Fruit fly (Drosophila melanogaster): ENCODE data around the gene p38c.

p38c gene

DNA sequence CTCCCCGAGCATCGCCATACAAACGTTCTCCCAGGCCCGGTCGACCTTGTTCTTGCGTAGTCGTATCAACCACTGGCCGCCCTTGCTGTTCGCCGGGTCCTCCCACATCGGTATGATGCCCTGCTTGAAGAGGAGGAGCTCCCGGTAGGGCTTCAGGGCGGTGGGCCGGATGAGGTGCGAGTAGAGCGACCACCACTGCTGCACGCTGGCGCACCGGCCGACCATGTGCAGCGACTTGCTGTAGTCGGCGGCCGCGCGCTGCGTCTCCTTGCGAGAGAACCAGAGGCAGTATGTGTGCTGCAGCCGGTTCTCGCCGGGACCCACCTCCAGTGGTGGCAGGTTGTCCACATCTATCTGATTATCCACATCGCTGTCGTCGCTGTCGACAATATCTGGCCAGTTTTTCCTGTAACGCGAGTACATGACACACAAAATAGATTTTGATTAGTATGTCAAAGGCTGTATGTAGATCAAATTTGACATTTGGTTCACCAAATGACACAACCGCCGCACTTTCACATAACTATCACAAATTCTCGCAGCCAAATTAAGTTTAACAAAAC is 43.0 kb downstream of the p38c start, which contains the start of gene CG10694:
TSS of gene CG10694 (plus strand) at position 513 of the 563 bp plus-strand sequence.
- TF ChIP-seq rgr (GFP tag; optimal IDR thresholded peaks at IDR 0.05) (no peak), br (GFP tag; optimal IDR thresholded peaks at IDR 0.05) (no peak), jim (GFP tag; optimal IDR thresholded peaks at IDR 0.05) (no peak), foxo (GFP tag; optimal IDR thresholded peaks at IDR 0.05) (no peak), Hr78 (GFP tag; optimal IDR thresholded peaks at IDR 0.05) (no peak), Jra (GFP tag; optimal IDR thresholded peaks at IDR 0.05) (no peak), pan (optimal IDR thresholded peaks at IDR 0.05) (no peak), Vsx2 (GFP tag; optimal IDR thresholded peaks at IDR 0.05; ENCODE audit: partially characterized antibody) (no peak), N (GFP tag; optimal IDR thresholded peaks at IDR 0.05) (no peak), CG9705 (GFP tag; optimal IDR thresholded peaks at IDR 0.05) (no peak), psq (GFP tag; optimal IDR thresholded peaks at IDR 0.05) (no peak), HLH106 (tag; optimal IDR thresholded peaks at IDR 0.05) (no peak), h (GFP tag; optimal IDR thresholded peaks at IDR 0.05) (no peak), brk (GFP tag; optimal IDR thresholded peaks at IDR 0.05) (no peak)

DNA sequence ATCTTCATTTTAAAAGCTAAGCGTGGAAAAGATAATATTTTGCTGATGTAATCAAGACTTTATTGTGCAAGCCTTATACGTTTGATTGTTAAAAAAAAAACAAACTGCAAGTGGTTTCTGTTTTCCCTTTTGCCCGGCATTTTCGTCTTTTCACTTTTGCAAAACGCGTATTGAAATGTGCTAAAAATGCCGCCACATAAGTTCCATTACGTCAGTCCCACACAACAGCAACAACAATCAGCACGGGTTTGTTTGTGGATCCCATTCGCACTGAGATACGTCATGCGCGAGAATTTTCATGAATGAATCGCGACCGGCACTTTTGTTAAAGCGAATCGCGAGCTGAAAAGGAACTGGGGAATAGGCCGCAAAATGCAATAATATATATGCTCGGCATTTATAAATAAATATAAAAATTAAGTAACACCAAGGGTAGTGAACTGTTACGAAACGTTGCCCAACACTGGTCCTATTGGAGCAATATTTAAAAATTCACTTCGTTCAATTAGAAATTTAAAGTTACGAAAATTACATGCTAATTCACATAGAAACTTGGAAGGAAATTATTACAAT is 43.9 kb downstream of the p38c start:
- TF ChIP-seq brk (GFP tag; optimal IDR thresholded peaks at IDR 0.05), result peak; percentile 86
- no peak for TF ChIP-seq tai (GFP tag; optimal IDR thresholded peaks at IDR 0.05)
- TF ChIP-seq N (GFP tag; optimal IDR thresholded peaks at IDR 0.05), result no peak
- no peak for TF ChIP-seq Dfd (GFP tag; optimal IDR thresholded peaks at IDR 0.05)
- peak; percentile 44 for TF ChIP-seq HLH106 (tag; optimal IDR thresholded peaks at IDR 0.05)
- peak; percentile 7 to 77 for TF ChIP-seq foxo (GFP tag; optimal IDR thresholded peaks at IDR 0.05)
- TF ChIP-seq Hr78 (GFP tag; optimal IDR thresholded peaks at IDR 0.05), result no peak
- peak; percentile 43 for TF ChIP-seq sv (GFP tag; optimal IDR thresholded peaks at IDR 0.05)
- peak; percentile 9 for TF ChIP-seq dsf (GFP tag; optimal IDR thresholded peaks at IDR 0.05; ENCODE audit: borderline replicate concordance)
- TF ChIP-seq Rel (GFP tag; optimal IDR thresholded peaks at IDR 0.05), result no peak
- peak; percentile 33 for TF ChIP-seq Rel (tag; optimal IDR thresholded peaks at IDR 0.05)
- TF ChIP-seq dmrt93B (GFP tag; optimal IDR thresholded peaks at IDR 0.05), result no peak
- peak; percentile 72 for TF ChIP-seq Hnf4 (GFP tag; optimal IDR thresholded peaks at IDR 0.05)
- peak; percentile 24 for TF ChIP-seq CG32264 (GFP tag; optimal IDR thresholded peaks at IDR 0.05)
- TF ChIP-seq ey (GFP tag; optimal IDR thresholded peaks at IDR 0.05), result peak; percentile 59
- no peak for TF ChIP-seq pan (optimal IDR thresholded peaks at IDR 0.05)
- TF ChIP-seq Dif (GFP tag; optimal IDR thresholded peaks at IDR 0.05; ENCODE audit: partially characterized antibody), result no peak
- no peak for TF ChIP-seq Mio (GFP tag; optimal IDR thresholded peaks at IDR 0.05)
- TF ChIP-seq usp (GFP tag; optimal IDR thresholded peaks at IDR 0.05), result no peak
- TF ChIP-seq lola (GFP tag; optimal IDR thresholded peaks at IDR 0.05), result no peak
- TF ChIP-seq CG9705 (GFP tag; optimal IDR thresholded peaks at IDR 0.05), result no peak
- no peak for TF ChIP-seq Myc (optimal IDR thresholded peaks at IDR 0.05)
- TF ChIP-seq dl (GFP tag; optimal IDR thresholded peaks at IDR 0.05; ENCODE audit: insufficient read depth in 1 of 2, partially characterized antibody in 2 of 2), result no peak
- peak; percentile 73 for TF ChIP-seq fru (GFP tag; optimal IDR thresholded peaks at IDR 0.05)
- no peak for TF ChIP-seq jim (GFP tag; optimal IDR thresholded peaks at IDR 0.05)
- TF ChIP-seq Jra (GFP tag; optimal IDR thresholded peaks at IDR 0.05), result peak; percentile 74
- TF ChIP-seq Vsx2 (GFP tag; optimal IDR thresholded peaks at IDR 0.05; ENCODE audit: partially characterized antibody), result no peak
- TF ChIP-seq Sp1 (GFP tag; optimal IDR thresholded peaks at IDR 0.05), result peak; percentile 37
- TF ChIP-seq Abd-B (GFP tag; optimal IDR thresholded peaks at IDR 0.05), result no peak
- no peak for TF ChIP-seq GATAd (GFP tag; optimal IDR thresholded peaks at IDR 0.05)
- TF ChIP-seq OdsH (GFP tag; optimal IDR thresholded peaks at IDR 0.05), result peak; percentile 71
- peak; percentile 78 for TF ChIP-seq br (GFP tag; optimal IDR thresholded peaks at IDR 0.05)
- no peak for TF ChIP-seq psq (GFP tag; optimal IDR thresholded peaks at IDR 0.05)
- TF ChIP-seq sage (GFP tag; optimal IDR thresholded peaks at IDR 0.05), result peak; percentile 49
- no peak for TF ChIP-seq CrebA (GFP tag; optimal IDR thresholded peaks at IDR 0.05; ENCODE audit: borderline replicate concordance)
- peak; percentile 47 for TF ChIP-seq woc (GFP tag; optimal IDR thresholded peaks at IDR 0.05)
- peak; percentile 39 for TF ChIP-seq Hr83 (GFP tag; optimal IDR thresholded peaks at IDR 0.05; ENCODE audit: poor library complexity, severe bottlenecking)
- TF ChIP-seq h (GFP tag; optimal IDR thresholded peaks at IDR 0.05), result peak; percentile 84
- TF ChIP-seq rgr (GFP tag; optimal IDR thresholded peaks at IDR 0.05), result peak; percentile 75

Measured in whole organism, wandering third instar larva.